Worm (Caenorhabditis elegans) whole organism, late embryonic: Measurements from ENCODE around the gene C07G3.15.

ENCODE experiments used
- ceh-34 ChIP-seq: sonication (generic microtip); optimal IDR thresholded peaks from 2 replicates; lab custom pipeline; 2016; ENCODE audit warnings: mild to moderate bottlenecking, missing genetic modification characterization, missing compliant biosample characterization
- ceh-9 ChIP-seq: sonication (generic microtip); optimal IDR thresholded peaks from 2 replicates; lab custom pipeline; 2016; ENCODE audit warnings: mild to moderate bottlenecking, missing genetic modification characterization, inconsistent platforms, missing compliant biosample characterization
- mec-3 ChIP-seq: sonication (generic microtip); optimal IDR thresholded peaks from 2 replicates; lab custom pipeline; 2016; ENCODE audit warnings: borderline replicate concordance, missing genetic modification characterization, missing compliant biosample characterization
- pqm-1 ChIP-seq: sonication (generic microtip); optimal IDR thresholded peaks from 2 replicates; lab custom pipeline; 2016; ENCODE audit warnings: missing genetic modification characterization, missing compliant biosample characterization
- ref-2 ChIP-seq: sonication (generic microtip); optimal IDR thresholded peaks from 2 replicates; lab custom pipeline; 2016; ENCODE audit warnings: missing genetic modification characterization, missing compliant biosample characterization

DNA sequence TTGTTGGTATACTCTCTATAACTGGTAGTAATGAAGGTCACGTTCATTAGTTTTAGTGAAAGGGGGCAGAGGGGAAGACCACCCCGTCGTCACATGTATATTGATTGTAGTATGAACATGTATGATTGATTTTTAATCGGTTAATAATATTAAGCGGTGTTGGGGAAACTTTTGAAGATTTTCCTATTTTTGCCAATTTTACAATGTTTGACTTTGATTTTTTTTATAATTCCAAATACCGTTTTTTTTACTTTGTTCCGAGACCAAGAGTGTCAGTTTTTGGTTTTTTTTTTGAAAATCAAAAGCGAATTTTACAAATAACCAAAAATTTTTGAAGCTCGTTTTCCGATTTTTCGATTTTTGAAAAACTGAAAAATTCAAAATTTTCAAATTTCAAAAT lies 38.5 kb upstream of the C07G3.15 start, which contains the start of gene nhr-221:
- TF ChIP-seq mec-3 (tag; lab: Kevin White, UChicago) (no peak), ceh-34 (tag; lab: Kevin White, UChicago) (no peak), ceh-9 (tag; lab: Kevin White, UChicago) (no peak), pqm-1 (tag; lab: Kevin White, UChicago) (no peak), ref-2 (tag; lab: Kevin White, UChicago) (no peak)
